Worm (Caenorhabditis elegans) whole organism, mixed stage, embryonic: ENCODE results near the gene Y41D4A.6.
A peak's percentile ranks its signal among the peaks of the same experiment; 100 is the strongest.

ENCODE experiments used
- M03D4.4 ChIP-seq: sonication (generic microtip); optimal IDR thresholded peaks from 2 replicates; lab custom pipeline; 2017; ENCODE audit warnings: mild to moderate bottlenecking, missing genetic modification characterization, missing compliant biosample characterization
- bed-3 ChIP-seq: fragments of 200-800 bp; sonication (Bioruptor generic); optimal IDR thresholded peaks from 3 replicates; lab custom pipeline; 2018; ENCODE audit warnings: mild to moderate bottlenecking, missing genetic modification characterization, moderate library complexity, missing compliant biosample characterization
- blmp-1 ChIP-seq: fragments of 150-350 bp; optimal IDR thresholded peaks from 2 replicates; lab custom pipeline; 2014; ENCODE audit warnings: missing biosample characterization, missing genetic modification characterization
- ceh-83 ChIP-seq: fragments of 200-800 bp; sonication (Bioruptor generic); optimal IDR thresholded peaks from 2 replicates; lab custom pipeline; 2018; ENCODE audit warnings: mild to moderate bottlenecking, missing genetic modification characterization, missing compliant biosample characterization
- ces-1 ChIP-seq: fragments of 150-350 bp; optimal IDR thresholded peaks from 2 replicates; lab custom pipeline; 2014; ENCODE audit warnings: missing biosample characterization, missing genetic modification reagents, missing genetic modification characterization
- cnd-1 ChIP-seq: fragments of 200-800 bp; sonication (Bioruptor generic); optimal IDR thresholded peaks from 2 replicates; lab custom pipeline; 2018; ENCODE audit warnings: mild to moderate bottlenecking, missing genetic modification characterization, missing compliant biosample characterization
- drap-1 ChIP-seq: fragments of 200-800 bp; sonication (Bioruptor generic); optimal IDR thresholded peaks from 3 replicates; lab custom pipeline; 2018; ENCODE audit warnings: mild to moderate bottlenecking, missing genetic modification characterization, missing compliant biosample characterization
- elt-1 ChIP-seq: sonication (generic microtip); optimal IDR thresholded peaks from 2 replicates; lab custom pipeline; 2017; ENCODE audit warnings: missing genetic modification characterization, mild to moderate bottlenecking, missing compliant biosample characterization, antibody characterized with exemption, moderate library complexity, borderline replicate concordance; ENCODE audit not compliant: insufficient read depth
- elt-3 ChIP-seq: fragments of 150-350 bp; optimal IDR thresholded peaks from 2 replicates; lab custom pipeline; 2014; ENCODE audit warnings: missing biosample characterization, missing genetic modification characterization
- flh-1 ChIP-seq: fragments of 200-800 bp; sonication (Bioruptor generic); optimal IDR thresholded peaks from 2 replicates; lab custom pipeline; 2018; ENCODE audit warnings: mild to moderate bottlenecking, missing genetic modification characterization, moderate library complexity, missing compliant biosample characterization
- ham-2 ChIP-seq: fragments of 200-800 bp; sonication (Bioruptor generic); optimal IDR thresholded peaks from 2 replicates; lab custom pipeline; 2018; ENCODE audit warnings: mild to moderate bottlenecking, missing genetic modification characterization, missing compliant biosample characterization
- hlh-1 ChIP-seq: fragments of 150-350 bp; optimal IDR thresholded peaks from 2 replicates; lab custom pipeline; 2014; ENCODE audit warnings: missing biosample characterization, missing genetic modification reagents, missing genetic modification characterization
- lsy-2 ChIP-seq: fragments of 150-350 bp; optimal IDR thresholded peaks from 2 replicates; lab custom pipeline; 2014; ENCODE audit warnings: missing biosample characterization, missing genetic modification characterization
- mep-1 ChIP-seq: fragments of 150-350 bp; optimal IDR thresholded peaks from 2 replicates; lab custom pipeline; 2017; ENCODE audit warnings: missing biosample characterization, missing genetic modification reagents, missing genetic modification characterization, inconsistent platforms
- mls-2 ChIP-seq: sonication (generic microtip); optimal IDR thresholded peaks from 2 replicates; lab custom pipeline; 2016; ENCODE audit warnings: mild to moderate bottlenecking, missing genetic modification characterization, moderate library complexity, missing compliant biosample characterization
- nhr-12 ChIP-seq: fragments of 150-350 bp; optimal IDR thresholded peaks from 2 replicates; lab custom pipeline; 2014; ENCODE audit warnings: missing biosample characterization, missing genetic modification characterization
- nhr-2 ChIP-seq: fragments of 150-350 bp; optimal IDR thresholded peaks from 2 replicates; lab custom pipeline; 2014; ENCODE audit warnings: missing biosample characterization, missing genetic modification characterization
- nhr-237 ChIP-seq: fragments of 150-350 bp; optimal IDR thresholded peaks from 2 replicates; lab custom pipeline; 2014; ENCODE audit warnings: missing biosample characterization, missing genetic modification characterization
- nhr-28 ChIP-seq: fragments of 150-350 bp; optimal IDR thresholded peaks from 2 replicates; lab custom pipeline; 2014; ENCODE audit warnings: missing biosample characterization, missing genetic modification characterization
- pha-4 ChIP-seq: fragments of 150-350 bp; optimal IDR thresholded peaks from 2 replicates; lab custom pipeline; 2018; ENCODE audit warnings: missing biosample characterization, missing genetic modification reagents, missing genetic modification characterization
- sem-2 ChIP-seq: fragments of 200-800 bp; sonication (Bioruptor generic); optimal IDR thresholded peaks from 2 replicates; lab custom pipeline; 2018; ENCODE audit warnings: mild to moderate bottlenecking, missing genetic modification characterization, missing compliant biosample characterization
- snpc-4 ChIP-seq: fragments of 150-350 bp; optimal IDR thresholded peaks from 2 replicates; lab custom pipeline; 2014; ENCODE audit warnings: missing biosample characterization, missing genetic modification characterization
- sptf-1 ChIP-seq: sonication (generic microtip); optimal IDR thresholded peaks from 2 replicates; lab custom pipeline; 2017; ENCODE audit warnings: mild to moderate bottlenecking, missing genetic modification characterization, moderate library complexity, missing compliant biosample characterization
- unc-120 ChIP-seq: sonication (generic microtip); optimal IDR thresholded peaks from 2 replicates; lab custom pipeline; 2017; ENCODE audit warnings: missing genetic modification characterization, missing compliant biosample characterization; ENCODE audit not compliant: poor library complexity, severe bottlenecking
- unc-39 ChIP-seq: fragments of 150-350 bp; optimal IDR thresholded peaks from 2 replicates; lab custom pipeline; 2014; ENCODE audit warnings: missing biosample characterization, missing genetic modification characterization
- unc-62 ChIP-seq: fragments of 150-350 bp; optimal IDR thresholded peaks from 2 replicates; lab custom pipeline; 2014; ENCODE audit warnings: missing biosample characterization, missing genetic modification reagents, missing genetic modification characterization
- zip-8 ChIP-seq: fragments of 150-350 bp; optimal IDR thresholded peaks from 2 replicates; lab custom pipeline; 2014; ENCODE audit warnings: missing biosample characterization, missing genetic modification characterization
- ztf-11 ChIP-seq: fragments of 150-350 bp; optimal IDR thresholded peaks from 2 replicates; lab custom pipeline; 2014; ENCODE audit warnings: missing biosample characterization, missing genetic modification characterization

The Y41D4A.6 gene

ce11 chrIV:1781559-1781958, 36.3 kb upstream of the Y41D4A.6 start, which contains the start of gene frpr-19:
TSS of gene frpr-19 (minus strand) at chrIV:1781659.
- TF ChIP-seq sptf-1 (tag; lab: Kevin White, UChicago) (no peak), unc-39 (tag; lab: Kevin White, UChicago) (no peak), sem-2 (GFP tag; lab: Kevin White, UChicago) (no peak), flh-1 (no peak), bed-3 (GFP tag; lab: Kevin White, UChicago) (no peak), ztf-11 (tag; lab: Kevin White, UChicago) (no peak), elt-3 (tag; lab: Kevin White, UChicago) (no peak), drap-1 (GFP tag; lab: Kevin White, UChicago) (no peak), unc-120 (tag; lab: Kevin White, UChicago) (no peak), hlh-1 (tag; lab: Kevin White, UChicago) (no peak), blmp-1 (no peak), zip-8 (tag; lab: Kevin White, UChicago) (no peak), pha-4 (no peak), ham-2 (GFP tag; lab: Kevin White, UChicago) (no peak), mep-1 (no peak)

DNA sequence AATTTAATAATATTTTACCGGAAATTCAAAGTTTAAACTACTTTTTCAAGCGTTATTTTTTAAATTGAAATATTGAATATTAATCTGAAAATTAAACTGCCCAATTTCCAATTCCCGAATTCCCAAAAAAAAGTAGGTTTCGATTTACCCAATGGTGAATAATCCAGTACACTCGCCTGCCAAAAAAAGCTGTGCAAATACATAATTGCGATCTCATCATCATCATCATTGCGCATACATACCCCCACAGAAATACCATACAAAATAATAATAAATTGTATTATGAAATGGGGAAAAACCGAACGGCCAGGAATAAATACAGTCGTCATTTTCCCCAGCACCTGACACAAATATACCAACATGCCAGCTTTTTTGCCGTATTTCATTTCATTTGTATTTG, 26.5 kb upstream of the Y41D4A.6 start, which contains the start of gene Y41D4A.1:
Gene Y41D4A.1 (plus strand): TSS at position 301 of the 400 bp plus-strand sequence.
- TF ChIP-seq ces-1 (GFP tag; lab: Kevin White, UChicago) (no peak), elt-1 (no peak), blmp-1 (no peak), ceh-83 (no peak), cnd-1 (no peak), M03D4.4 (no peak), ztf-11 (tag; lab: Kevin White, UChicago) (no peak), nhr-12 (no peak), nhr-28 (tag; lab: Kevin White, UChicago) (no peak), unc-62 (GFP tag; lab: Kevin White, UChicago) (no peak)

- TF ChIP-seq blmp-1, result no peak
- peak; percentile 31 for TF ChIP-seq mls-2
Measured at ce11 chrIV:1769074-1769473, 23.8 kb upstream of the Y41D4A.6 start.

ce11 chrIV:1768288-1768687, 23.0 kb upstream of the Y41D4A.6 start, which contains the start of gene col-108:
TSS of gene col-108 (plus strand) at chrIV:1768588.
- TF ChIP-seq unc-62 (GFP tag; lab: Kevin White, UChicago) (no peak), nhr-12 (no peak), nhr-28 (tag; lab: Kevin White, UChicago) (no peak), hlh-1 (tag; lab: Kevin White, UChicago) (no peak), nhr-237 (tag; lab: Kevin White, UChicago) (no peak), bed-3 (GFP tag; lab: Kevin White, UChicago) (no peak), sptf-1 (tag; lab: Kevin White, UChicago) (no peak), lsy-2 (tag; lab: Kevin White, UChicago) (no peak)
- TF ChIP-seq, all 35 proteins: peak for 0

ce11 chrIV:1765954-1766353, 20.7 kb upstream of the Y41D4A.6 start:
- TF ChIP-seq bed-3 (GFP tag; lab: Kevin White, UChicago) (no peak), ces-1 (GFP tag; lab: Kevin White, UChicago) (peak; percentile 98)

DNA sequence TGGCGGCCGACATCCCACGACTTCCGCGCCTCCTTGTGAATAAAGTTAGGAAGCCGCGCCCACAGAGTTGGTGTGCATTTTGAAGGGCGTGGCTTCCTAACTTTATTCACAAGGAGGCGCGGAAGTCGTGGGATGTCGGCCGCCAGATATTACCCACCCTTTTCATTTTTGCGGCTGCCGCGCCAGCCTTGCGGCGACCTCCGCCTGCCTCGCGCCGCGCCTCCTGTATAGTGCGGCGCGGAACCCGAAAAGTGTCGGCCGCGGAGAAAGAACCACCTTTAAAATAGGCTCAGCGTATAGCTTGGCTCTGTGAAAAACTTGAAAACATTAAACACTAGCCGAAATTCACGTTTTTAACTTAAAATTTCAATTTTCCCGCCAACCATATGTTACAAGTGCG, 18.1 kb upstream of the Y41D4A.6 start:
- TF ChIP-seq nhr-237 (tag; lab: Kevin White, UChicago) (no peak), zip-8 (tag; lab: Kevin White, UChicago) (no peak), ces-1 (GFP tag; lab: Kevin White, UChicago) (no peak)
- TF ChIP-seq, all 35 proteins: peak for 0

DNA sequence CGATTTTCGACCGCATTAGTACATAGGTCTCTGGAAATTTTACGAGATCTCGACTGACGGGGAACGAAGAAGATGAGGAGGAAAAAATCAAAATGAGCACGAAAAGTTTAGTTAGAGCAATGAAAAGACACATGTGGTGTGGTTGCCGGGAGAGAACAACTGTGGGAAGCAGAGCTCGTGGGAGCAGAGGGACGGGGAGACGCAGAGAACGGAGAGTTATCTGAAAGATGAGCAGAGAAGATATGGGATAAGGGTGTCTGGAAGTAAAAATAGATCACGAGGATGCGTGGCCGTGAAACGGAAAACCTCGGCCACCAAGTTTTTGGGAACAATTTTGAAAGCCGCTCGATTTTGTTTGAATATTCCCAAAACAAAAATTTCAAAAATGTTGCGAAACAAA, 16.2 kb upstream of the Y41D4A.6 start, which contains the start of gene Y41D4A.7:
Gene Y41D4A.7 (minus strand): TSS at position 18 of the 400 bp plus-strand sequence.
- TF ChIP-seq hlh-1 (tag; lab: Kevin White, UChicago) (peak; percentile 92), nhr-237 (tag; lab: Kevin White, UChicago) (no peak), unc-39 (tag; lab: Kevin White, UChicago) (no peak), snpc-4 (tag; lab: Kevin White, UChicago) (no peak), nhr-2 (tag; lab: Kevin White, UChicago) (no peak), drap-1 (GFP tag; lab: Kevin White, UChicago) (no peak)
- TF ChIP-seq, all 35 proteins: peak for 1
